Worm (Caenorhabditis elegans): Measurements from ENCODE around the gene F58G6.7.

F58G6.7 gene

DNA sequence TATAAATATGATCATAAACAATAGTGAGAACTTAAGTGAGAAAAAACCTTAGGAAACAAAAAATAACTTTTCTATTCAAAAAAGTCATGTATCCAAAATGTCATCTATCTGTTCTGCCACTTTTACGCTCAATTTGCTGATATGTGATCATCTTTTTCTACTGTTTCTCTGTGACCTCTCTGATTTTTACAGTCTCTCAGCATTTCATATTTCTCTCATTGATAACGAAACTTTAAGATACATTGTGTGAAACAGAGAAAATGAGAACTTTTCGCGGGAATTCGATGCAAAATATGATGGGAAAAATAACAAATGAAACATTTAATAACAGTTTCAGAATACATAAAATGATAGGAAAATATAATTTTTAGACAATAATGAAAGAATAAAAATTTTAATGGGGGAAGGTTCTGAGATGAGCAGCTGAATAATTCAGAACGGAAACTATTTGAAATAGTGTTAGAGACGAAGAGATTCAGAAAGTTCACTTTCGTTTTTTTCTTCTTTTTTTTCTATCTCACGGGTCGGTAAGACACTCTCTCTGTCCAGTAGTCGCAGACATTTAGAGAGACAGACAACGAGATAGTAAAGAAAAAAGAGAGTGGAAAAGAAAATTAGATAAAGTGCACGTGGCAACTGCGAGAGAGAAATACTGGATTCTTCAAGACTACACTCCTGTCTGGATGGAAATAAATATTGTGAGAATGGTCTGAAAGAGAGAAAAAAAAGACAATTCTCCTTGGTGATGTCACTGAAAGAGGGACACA lies 23.3 kb downstream of the F58G6.7 start:
- TF ChIP-seq R02D3.7 (tag; optimal IDR thresholded peaks at IDR 0.05) (no peak), lin-13 (GFP tag; optimal IDR thresholded peaks at IDR 0.05) (peak; percentile 32), mdl-1 (tag; optimal IDR thresholded peaks at IDR 0.05) (peak; percentile 92 to 99), unc-62 (GFP tag; optimal IDR thresholded peaks at IDR 0.05) (no peak), ceh-16 (tag; optimal IDR thresholded peaks at IDR 0.05) (no peak), zag-1 (tag; optimal IDR thresholded peaks at IDR 0.05) (peak; percentile 51), nhr-129 (tag; optimal IDR thresholded peaks at IDR 0.05) (peak; percentile 72), lin-11 (tag; optimal IDR thresholded peaks at IDR 0.05) (no peak), nhr-25 (tag; optimal IDR thresholded peaks at IDR 0.05) (no peak), ztf-1 (GFP tag; conservative IDR thresholded peaks at IDR 0.05) (no peak), sma-3 (GFP tag; optimal IDR thresholded peaks at IDR 0.05) (peak; percentile 49), F13H6.1 (tag; optimal IDR thresholded peaks at IDR 0.05) (peak; percentile 85), nhr-12 (tag; optimal IDR thresholded peaks at IDR 0.05) (no peak), egl-27 (tag; optimal IDR thresholded peaks at IDR 0.05) (peak; percentile 69), unc-39 (tag; optimal IDR thresholded peaks at IDR 0.05) (no peak), sem-4 (tag; optimal IDR thresholded peaks at IDR 0.05) (peak; percentile 19), lsy-2 (tag; optimal IDR thresholded peaks at IDR 0.05) (peak; percentile 14 to 79), snpc-4 (tag; optimal IDR thresholded peaks at IDR 0.05) (peak; percentile 43), C34F6.9 (tag; optimal IDR thresholded peaks at IDR 0.05) (peak; percentile 89), elt-3 (tag; optimal IDR thresholded peaks at IDR 0.05) (no peak), fos-1 (tag; optimal IDR thresholded peaks at IDR 0.05) (peak; percentile 51), ztf-11 (tag; optimal IDR thresholded peaks at IDR 0.05) (no peak), blmp-1 (tag; optimal IDR thresholded peaks at IDR 0.05; ENCODE audit: insufficient read depth) (peak; percentile 92), mab-5 (tag; optimal IDR thresholded peaks at IDR 0.05) (peak; percentile 3), mbf-1 (tag; optimal IDR thresholded peaks at IDR 0.05) (no peak), nhr-21 (tag; optimal IDR thresholded peaks at IDR 0.05) (peak; percentile 67), nhr-23 (tag; optimal IDR thresholded peaks at IDR 0.05) (no peak), crh-2 (tag; optimal IDR thresholded peaks at IDR 0.05) (peak; percentile 96), ZK546.5 (tag; optimal IDR thresholded peaks at IDR 0.05) (no peak), gmeb-1 (tag; optimal IDR thresholded peaks at IDR 0.05) (no peak), skn-1 (tag; optimal IDR thresholded peaks at IDR 0.05) (no peak), sma-9 (GFP tag; optimal IDR thresholded peaks at IDR 0.05) (peak; percentile 94), sma-9 (tag; optimal IDR thresholded peaks at IDR 0.05) (no peak), elt-1 (tag; optimal IDR thresholded peaks at IDR 0.05) (no peak), unc-55 (GFP tag; optimal IDR thresholded peaks at IDR 0.05) (peak; percentile 73), Y55F3AM.14 (GFP tag; optimal IDR thresholded peaks at IDR 0.05) (no peak), nhr-11 (tag; optimal IDR thresholded peaks at IDR 0.05) (no peak), peb-1 (tag; optimal IDR thresholded peaks at IDR 0.05) (no peak), ceh-82 (tag; optimal IDR thresholded peaks at IDR 0.05) (no peak), nhr-237 (tag; optimal IDR thresholded peaks at IDR 0.05) (no peak), nhr-10 (tag; optimal IDR thresholded peaks at IDR 0.05) (no peak), aly-2 (tag; optimal IDR thresholded peaks at IDR 0.05) (no peak), alr-1 (tag; optimal IDR thresholded peaks at IDR 0.05) (no peak), ztf-4 (tag; optimal IDR thresholded peaks at IDR 0.05) (no peak), nhr-6 (tag; optimal IDR thresholded peaks at IDR 0.05) (peak; percentile 53), nhr-77 (tag; optimal IDR thresholded peaks at IDR 0.05) (no peak), lin-39 (tag; optimal IDR thresholded peaks at IDR 0.05) (no peak), dmd-4 (tag; optimal IDR thresholded peaks at IDR 0.05) (no peak), ama-1 (optimal IDR thresholded peaks at IDR 0.05) (no peak)
